Worm (Caenorhabditis elegans) whole organism, L3 larva: ENCODE data around the gene ZK971.1.

Experiments used
- R02D3.7 ChIP-seq: fragments of 150-350 bp; optimal IDR thresholded peaks from 2 replicates; lab custom pipeline; 2014; ENCODE audit warnings: missing biosample characterization, missing genetic modification characterization
- ZK546.5 ChIP-seq: sonication (generic microtip); optimal IDR thresholded peaks from 2 replicates; lab custom pipeline; 2017; ENCODE audit warnings: missing biosample characterization, missing genetic modification characterization
- aly-2 ChIP-seq: fragments of 150-350 bp; optimal IDR thresholded peaks from 2 replicates; lab custom pipeline; 2014; ENCODE audit warnings: missing biosample characterization, missing genetic modification characterization
- ceh-16 ChIP-seq: sonication (generic microtip); optimal IDR thresholded peaks from 2 replicates; lab custom pipeline; 2017; ENCODE audit warnings: missing biosample characterization, missing genetic modification characterization
- ceh-28 ChIP-seq: fragments of 150-350 bp; optimal IDR thresholded peaks from 2 replicates; lab custom pipeline; 2014; ENCODE audit warnings: missing biosample characterization, missing genetic modification reagents, missing genetic modification characterization
- ceh-82 ChIP-seq: fragments of 150-350 bp; optimal IDR thresholded peaks from 2 replicates; lab custom pipeline; 2014; ENCODE audit warnings: missing biosample characterization, missing genetic modification characterization
- ceh-9 ChIP-seq: sonication (generic microtip); optimal IDR thresholded peaks from 2 replicates; lab custom pipeline; 2018; ENCODE audit warnings: missing biosample characterization, missing genetic modification characterization
- daf-12 ChIP-seq: fragments of 150-350 bp; optimal IDR thresholded peaks from 2 replicates; lab custom pipeline; 2014; ENCODE audit warnings: missing biosample characterization, missing genetic modification reagents, missing genetic modification characterization
- egl-27 ChIP-seq: sonication (generic microtip); optimal IDR thresholded peaks from 4 replicates; lab custom pipeline; 2017; ENCODE audit warnings: missing biosample characterization, missing genetic modification reagents, missing genetic modification characterization
- egl-5 ChIP-seq: fragments of 150-350 bp; optimal IDR thresholded peaks from 2 replicates; lab custom pipeline; 2017; ENCODE audit warnings: missing biosample characterization, missing genetic modification reagents, missing genetic modification characterization, inconsistent platforms
- elt-1 ChIP-seq: fragments of 150-350 bp; optimal IDR thresholded peaks from 2 replicates; lab custom pipeline; 2014; ENCODE audit warnings: missing biosample characterization, missing genetic modification characterization
- elt-2 ChIP-seq: sonication (generic microtip); optimal IDR thresholded peaks from 2 replicates; lab custom pipeline; 2016; ENCODE audit warnings: missing genetic modification reagents, mild to moderate bottlenecking, missing genetic modification characterization, missing compliant biosample characterization
- elt-3 ChIP-seq, 3 experiments: fragments of 150-350 bp in 1 of 3; sonication (generic microtip) in 2 of 3; optimal IDR thresholded peaks; 2 replicates in 2 of 3; 4 replicates in 1 of 3; lab custom pipeline; 2014 to 2017; ENCODE audit warnings: missing biosample characterization in 3 of 3, missing genetic modification characterization in 3 of 3
- eor-1 ChIP-seq, 2 experiments: fragments of 150-350 bp; optimal IDR thresholded peaks; 2 replicates each; lab custom pipeline; 2014 to 2018; ENCODE audit warnings: missing biosample characterization in 2 of 2, missing genetic modification characterization in 2 of 2
- fkh-2 ChIP-seq: fragments of 150-350 bp; optimal IDR thresholded peaks from 2 replicates; lab custom pipeline; 2014; ENCODE audit warnings: missing biosample characterization, missing genetic modification reagents, missing genetic modification characterization
- hmg-11 ChIP-seq: sonication (generic microtip); optimal IDR thresholded peaks from 2 replicates; lab custom pipeline; 2016; ENCODE audit warnings: missing genetic modification characterization, missing compliant biosample characterization
- lin-15B ChIP-seq: fragments of 150-350 bp; optimal IDR thresholded peaks from 2 replicates; lab custom pipeline; 2014; ENCODE audit warnings: missing biosample characterization, missing genetic modification characterization
- lsy-12 ChIP-seq: sonication (generic microtip); optimal IDR thresholded peaks from 2 replicates; lab custom pipeline; 2016; ENCODE audit warnings: mild to moderate bottlenecking, missing genetic modification characterization, missing compliant biosample characterization
- mml-1 ChIP-seq: fragments of 150-350 bp; sonication (generic microtip); optimal IDR thresholded peaks from 3 replicates; lab custom pipeline; 2014; ENCODE audit warnings: missing biosample characterization, missing genetic modification characterization
- nfya-1 ChIP-seq: sonication (generic microtip); optimal IDR thresholded peaks from 2 replicates; lab custom pipeline; 2017; ENCODE audit warnings: missing genetic modification characterization, mild to moderate bottlenecking, missing compliant biosample characterization, antibody characterized with exemption, moderate library complexity; ENCODE audit not compliant: insufficient read depth
- nhr-11 ChIP-seq: fragments of 150-350 bp; optimal IDR thresholded peaks from 2 replicates; lab custom pipeline; 2014; ENCODE audit warnings: missing biosample characterization, missing genetic modification characterization
- nhr-23 ChIP-seq: fragments of 150-350 bp; optimal IDR thresholded peaks from 2 replicates; lab custom pipeline; 2014; ENCODE audit warnings: missing biosample characterization, missing genetic modification reagents, missing genetic modification characterization
- nhr-237 ChIP-seq: fragments of 150-350 bp; optimal IDR thresholded peaks from 2 replicates; lab custom pipeline; 2014; ENCODE audit warnings: missing biosample characterization, missing genetic modification characterization
- nhr-25 ChIP-seq: sonication (generic microtip); optimal IDR thresholded peaks from 2 replicates; lab custom pipeline; 2017; ENCODE audit warnings: missing biosample characterization, missing genetic modification characterization
- nhr-28 ChIP-seq: fragments of 150-350 bp; optimal IDR thresholded peaks from 2 replicates; lab custom pipeline; 2014; ENCODE audit warnings: missing biosample characterization, missing genetic modification characterization
- nhr-77 ChIP-seq: fragments of 150-350 bp; optimal IDR thresholded peaks from 2 replicates; lab custom pipeline; 2014; ENCODE audit warnings: missing biosample characterization, missing genetic modification characterization
- pqm-1 ChIP-seq: fragments of 150-350 bp; optimal IDR thresholded peaks from 2 replicates; lab custom pipeline; 2017; ENCODE audit warnings: missing biosample characterization, missing genetic modification characterization, inconsistent platforms
- skn-1 ChIP-seq: fragments of 150-350 bp; optimal IDR thresholded peaks from 2 replicates; lab custom pipeline; 2014; ENCODE audit warnings: missing biosample characterization, missing genetic modification characterization
- snpc-4 ChIP-seq: fragments of 150-350 bp; optimal IDR thresholded peaks from 2 replicates; lab custom pipeline; 2014; ENCODE audit warnings: missing biosample characterization, missing genetic modification characterization
- tbx-2 ChIP-seq: sonication (generic microtip); optimal IDR thresholded peaks from 2 replicates; lab custom pipeline; 2016; ENCODE audit warnings: mild to moderate bottlenecking, missing genetic modification characterization, missing compliant biosample characterization
- unc-62 ChIP-seq: fragments of 150-350 bp; sonication (generic microtip); optimal IDR thresholded peaks from 4 replicates; lab custom pipeline; 2014; ENCODE audit warnings: missing biosample characterization, missing genetic modification reagents, missing genetic modification characterization
- zag-1 ChIP-seq: fragments of 150-350 bp; optimal IDR thresholded peaks from 2 replicates; lab custom pipeline; 2014; ENCODE audit warnings: missing biosample characterization, missing genetic modification characterization
- ztf-11 ChIP-seq: fragments of 150-350 bp; optimal IDR thresholded peaks from 2 replicates; lab custom pipeline; 2014; ENCODE audit warnings: missing biosample characterization, missing genetic modification characterization
- ztf-4 ChIP-seq: fragments of 150-350 bp; optimal IDR thresholded peaks from 2 replicates; lab custom pipeline; 2014; ENCODE audit warnings: missing biosample characterization, missing genetic modification characterization

ZK971.1 gene

ce11 chrII:10281674-10282073 is 2.2 kb upstream of the ZK971.1 start:
- TF ChIP-seq zag-1 (tag; lab: Kevin White, UChicago): no peak
- TF ChIP-seq daf-12 (tag; lab: Kevin White, UChicago): no peak
- TF ChIP-seq pqm-1: peak; percentile 82
- no peak for TF ChIP-seq fkh-2 (tag; lab: Kevin White, UChicago)
- TF ChIP-seq nhr-237: no peak
- peak; percentile 75 for TF ChIP-seq elt-2
- no peak for TF ChIP-seq hmg-11 (tag; lab: Kevin White, UChicago)
- no peak for TF ChIP-seq ceh-9 (tag; lab: Kevin White, UChicago)
- TF ChIP-seq lin-15B (tag; lab: Kevin White, UChicago): no peak
- no peak for TF ChIP-seq ceh-82 (tag; lab: Kevin White, UChicago)
- no peak for TF ChIP-seq tbx-2 (tag; lab: Kevin White, UChicago)
- no peak for TF ChIP-seq nhr-25 (tag; lab: Kevin White, UChicago)
- TF ChIP-seq ztf-4: no peak
- no peak for TF ChIP-seq ZK546.5 (tag; lab: Kevin White, UChicago)

ce11 chrII:10271093-10271492 is 8.4 kb downstream of the ZK971.1 start, which contains the start of gene F54B3.4:
TSS of gene F54B3.4 (minus strand) at chrII:10271193.
- TF ChIP-seq nhr-77: no peak
- TF ChIP-seq lin-15B (tag; lab: Kevin White, UChicago): no peak
- no peak for TF ChIP-seq nhr-23 (tag; lab: Kevin White, UChicago)
- TF ChIP-seq zag-1 (tag; lab: Kevin White, UChicago): no peak
- TF ChIP-seq R02D3.7: no peak
- no peak for TF ChIP-seq egl-27 (tag; lab: Kevin White, UChicago)
- TF ChIP-seq elt-1 (tag; lab: Kevin White, UChicago): no peak
- TF ChIP-seq, all 47 proteins: peak for 0

- TF ChIP-seq ceh-82 (tag; lab: Kevin White, UChicago): no peak
- TF ChIP-seq egl-5 (tag; lab: Kevin White, UChicago): no peak
- no peak for TF ChIP-seq ztf-11 (tag; lab: Kevin White, UChicago)
- no peak for TF ChIP-seq snpc-4 (tag; lab: Kevin White, UChicago)
- no peak for TF ChIP-seq R02D3.7
- TF ChIP-seq elt-1 (tag; lab: Kevin White, UChicago): no peak
- TF ChIP-seq lsy-12: no peak
- TF ChIP-seq unc-62 (GFP tag; lab: Kevin White, UChicago): no peak
- no peak for TF ChIP-seq nhr-28
- TF ChIP-seq pqm-1: no peak
- no peak for TF ChIP-seq nfya-1 (tag; lab: Kevin White, UChicago)
- TF ChIP-seq nhr-77: no peak
- no peak for TF ChIP-seq ZK546.5 (tag; lab: Kevin White, UChicago)
- TF ChIP-seq hmg-11 (tag; lab: Kevin White, UChicago): no peak
Measured at ce11 chrII:10270052-10270451, 9.4 kb downstream of the ZK971.1 start, which contains the start of gene F54B3.2. TSS of gene F54B3.2 (minus strand) at chrII:10270152.

ce11 chrII:10261261-10261660 is 18.2 kb downstream of the ZK971.1 start:
- no peak for TF ChIP-seq nhr-11
- TF ChIP-seq ceh-28 (tag; lab: Kevin White, UChicago): no peak
- no peak for TF ChIP-seq eor-1 (tag; optimal IDR thresholded peaks at IDR 0.05; lab: Kevin White, UChicago)
- TF ChIP-seq pqm-1: no peak
- TF ChIP-seq mml-1 (tag; lab: Kevin White, UChicago): no peak
- TF ChIP-seq elt-2: no peak

ce11 chrII:10252048-10252447 is 27.4 kb downstream of the ZK971.1 start:
- TF ChIP-seq lin-15B (tag; lab: Kevin White, UChicago) (no peak), ceh-16 (tag; lab: Kevin White, UChicago) (no peak)

ce11 chrII:10250966-10251365 is 28.5 kb downstream of the ZK971.1 start, which contains the start of gene F54B3.1:
TSS of gene F54B3.1 (plus strand) at chrII:10251266.
- no peak for TF ChIP-seq unc-62 (GFP tag; lab: Kevin White, UChicago)
- TF ChIP-seq elt-3 (tag; optimal IDR thresholded peaks at IDR 0.05; lab: Kevin White, UChicago): no peak
- no peak for TF ChIP-seq aly-2 (tag; lab: Kevin White, UChicago)
- no peak for TF ChIP-seq skn-1 (tag; lab: Kevin White, UChicago)
